Worm (Caenorhabditis elegans) whole organism, L4/young adult: Measurements from ENCODE around the gene T16G1.4.

Experiments used
- W03F9.2 ChIP-seq: fragments of 150-350 bp; optimal IDR thresholded peaks from 2 replicates; lab custom pipeline; 2014; ENCODE audit warnings: missing biosample characterization, missing genetic modification characterization
- dao-5 ChIP-seq: sonication (generic microtip); optimal IDR thresholded peaks from 2 replicates; lab custom pipeline; 2016; ENCODE audit warnings: missing genotype, missing genetic modification characterization, moderate library complexity, missing compliant biosample characterization
- him-1 ChIP-seq: sonication (generic microtip); optimal IDR thresholded peaks from 2 replicates; lab custom pipeline; 2016; ENCODE audit warnings: missing genotype, missing genetic modification reagents, missing genetic modification characterization, missing compliant biosample characterization

DNA sequence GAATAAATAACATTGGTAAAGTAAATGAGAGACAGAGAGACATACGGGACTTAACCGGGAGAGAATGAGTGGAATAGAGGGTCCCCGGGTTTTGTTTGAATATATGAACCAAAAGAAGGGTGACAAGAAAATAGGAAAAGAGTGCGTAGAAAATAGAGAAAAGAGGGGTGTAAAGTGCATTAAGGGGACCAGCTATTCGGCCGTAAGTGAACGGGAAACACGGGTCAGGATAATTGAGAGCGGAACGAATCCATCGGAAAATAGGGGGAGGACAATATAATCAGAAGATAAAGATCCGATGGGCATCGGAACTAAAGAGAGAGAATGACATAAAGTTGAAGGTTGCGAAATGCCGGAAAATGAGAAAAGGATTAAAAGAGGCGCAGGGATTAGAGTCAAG, 44.3 kb downstream of the T16G1.4 start:
- TF ChIP-seq him-1 (tag; lab: Kevin White, UChicago), result no peak
- no peak for TF ChIP-seq dao-5 (tag; lab: Kevin White, UChicago)
- TF ChIP-seq W03F9.2, result no peak
